Worm (Caenorhabditis elegans): ENCODE results near the gene srg-11.
A peak's percentile ranks its signal among the peaks of the same experiment; 100 is the strongest.

srg-11 gene

DNA sequence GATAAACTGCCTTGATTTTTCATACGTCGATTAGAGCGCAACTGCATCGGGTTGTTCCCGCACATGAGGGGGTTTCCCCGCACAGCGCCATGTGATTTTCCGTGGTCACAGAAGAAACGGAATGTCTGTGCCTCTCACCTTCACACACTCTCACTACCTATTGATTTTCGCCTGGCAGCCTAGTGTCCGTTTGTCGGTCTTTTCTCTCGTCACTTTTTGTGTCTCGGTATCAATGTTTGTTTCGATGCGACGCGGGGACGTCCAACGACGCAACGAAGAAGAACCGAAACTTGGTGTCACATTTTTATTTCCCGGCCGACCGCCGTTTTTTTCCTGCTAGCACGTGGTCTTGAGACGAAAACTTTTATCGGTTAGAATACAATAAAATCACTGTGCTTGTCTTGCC is 30.4 kb upstream of the srg-11 start (continued):
- TF ChIP-seq nhr-11 (tag; optimal IDR thresholded peaks at IDR 0.05) (peak; percentile 96), daf-8 (GFP tag; IDR thresholded peaks at IDR 0.05) (no peak), ztf-7 (tag; optimal IDR thresholded peaks at IDR 0.05) (peak; percentile 34), nhr-41 (GFP tag; IDR thresholded peaks at IDR 0.05) (0 out of 2 replicates have a peak, but pooled peaks have one; percentile 71), nhr-10 (tag; optimal IDR thresholded peaks at IDR 0.05) (peak; percentile 86), ceh-28 (tag; optimal IDR thresholded peaks at IDR 0.05) (peak; percentile 72), mxl-2 (GFP tag; conservative IDR thresholded peaks at IDR 0.05) (peak; percentile 76), sdz-12 (GFP tag; optimal IDR thresholded peaks at IDR 0.05) (no peak), dve-1 (tag; optimal IDR thresholded peaks at IDR 0.05; ENCODE audit: insufficient read depth) (peak; percentile 96), tra-1 (GFP tag; IDR thresholded peaks at IDR 0.05) (peak; percentile 90), ama-1 (optimal IDR thresholded peaks at IDR 0.05) (peak; percentile 13), F49E8.2 (tag; optimal IDR thresholded peaks at IDR 0.05; ENCODE audit: borderline replicate concordance) (no peak), vab-7 (GFP tag; IDR thresholded peaks at IDR 0.05) (peak; percentile 39), mes-2 (tag; optimal IDR thresholded peaks at IDR 0.05; ENCODE audit: poor library complexity, severe bottlenecking) (peak; percentile 78), lin-15B (tag; optimal IDR thresholded peaks at IDR 0.05) (no peak), daf-16 (GFP tag; optimal IDR thresholded peaks at IDR 0.05) (peak; percentile 54 to 75), daf-16 (tag; optimal IDR thresholded peaks at IDR 0.05) (peak; percentile 77), nhr-237 (tag; optimal IDR thresholded peaks at IDR 0.05) (peak; percentile 2), F10B5.3 (tag; optimal IDR thresholded peaks at IDR 0.05) (no peak), Y48G9A.11 (GFP tag; IDR thresholded peaks at IDR 0.05) (no peak), lsy-2 (tag; optimal IDR thresholded peaks at IDR 0.05) (peak; percentile 84 to 89), D1046.2 (GFP tag; IDR thresholded peaks at IDR 0.05) (no peak), zag-1 (tag; optimal IDR thresholded peaks at IDR 0.05) (no peak), egl-27 (tag; optimal IDR thresholded peaks at IDR 0.05) (peak; percentile 49), nhr-48 (tag; optimal IDR thresholded peaks at IDR 0.05) (peak; percentile 97), lin-1 (GFP tag; IDR thresholded peaks at IDR 0.05) (peak; percentile 88), lin-39 (tag; optimal IDR thresholded peaks at IDR 0.05) (no peak), skn-1 (tag; optimal IDR thresholded peaks at IDR 0.05) (no peak), dpl-1 (GFP tag; optimal IDR thresholded peaks at IDR 0.05) (peak; percentile 80), jun-1 (tag; optimal IDR thresholded peaks at IDR 0.05) (peak; percentile 72), unc-130 (GFP tag; optimal IDR thresholded peaks at IDR 0.05) (no peak), hif-1 (tag; optimal IDR thresholded peaks at IDR 0.05) (peak; percentile 81 to 98), zip-11 (GFP tag; IDR thresholded peaks at IDR 0.05) (no peak), egl-43 (GFP tag; IDR thresholded peaks at IDR 0.05) (no peak), lin-38 (GFP tag; IDR thresholded peaks at IDR 0.05) (peak; percentile 90), fos-1 (tag; optimal IDR thresholded peaks at IDR 0.05) (no peak), spr-3 (GFP tag; optimal IDR thresholded peaks at IDR 0.05) (no peak), php-3 (GFP tag; IDR thresholded peaks at IDR 0.05) (peak; percentile 61; the same call in 1 of the 2 replicates), hlh-11 (tag; optimal IDR thresholded peaks at IDR 0.05) (peak; percentile 100), mdl-1 (tag; optimal IDR thresholded peaks at IDR 0.05) (peak; percentile 100), ZK546.5 (tag; optimal IDR thresholded peaks at IDR 0.05) (no peak), mxl-3 (GFP tag; optimal IDR thresholded peaks at IDR 0.05) (peak; percentile 100), ceh-62 (tag; optimal IDR thresholded peaks at IDR 0.05) (no peak), ceh-32 (tag; optimal IDR thresholded peaks at IDR 0.05; ENCODE audit: poor library complexity) (no peak), nhr-77 (tag; optimal IDR thresholded peaks at IDR 0.05) (peak; percentile 97), nhr-76 (tag; optimal IDR thresholded peaks at IDR 0.05) (peak; percentile 53), Y105C5A.15 (GFP tag; IDR thresholded peaks at IDR 0.05) (peak; percentile 76; the same call in 1 of the 2 replicates), ctbp-1 (GFP tag; IDR thresholded peaks at IDR 0.05) (peak; percentile 78), snpc-4 (tag; optimal IDR thresholded peaks at IDR 0.05) (no peak), duxl-1 (tag; optimal IDR thresholded peaks at IDR 0.05; ENCODE audit: poor library complexity) (peak; percentile 50), madf-9 (GFP tag; conservative IDR thresholded peaks at IDR 0.05) (peak; percentile 87), Y75B8A.6 (GFP tag; IDR thresholded peaks at IDR 0.05) (no peak)

All from whole organism, L4 larva.